Worm (Caenorhabditis elegans): Measurements from ENCODE around the gene skih-2.
A peak's percentile ranks its signal among the peaks of the same experiment; 100 is the strongest.

DNA sequence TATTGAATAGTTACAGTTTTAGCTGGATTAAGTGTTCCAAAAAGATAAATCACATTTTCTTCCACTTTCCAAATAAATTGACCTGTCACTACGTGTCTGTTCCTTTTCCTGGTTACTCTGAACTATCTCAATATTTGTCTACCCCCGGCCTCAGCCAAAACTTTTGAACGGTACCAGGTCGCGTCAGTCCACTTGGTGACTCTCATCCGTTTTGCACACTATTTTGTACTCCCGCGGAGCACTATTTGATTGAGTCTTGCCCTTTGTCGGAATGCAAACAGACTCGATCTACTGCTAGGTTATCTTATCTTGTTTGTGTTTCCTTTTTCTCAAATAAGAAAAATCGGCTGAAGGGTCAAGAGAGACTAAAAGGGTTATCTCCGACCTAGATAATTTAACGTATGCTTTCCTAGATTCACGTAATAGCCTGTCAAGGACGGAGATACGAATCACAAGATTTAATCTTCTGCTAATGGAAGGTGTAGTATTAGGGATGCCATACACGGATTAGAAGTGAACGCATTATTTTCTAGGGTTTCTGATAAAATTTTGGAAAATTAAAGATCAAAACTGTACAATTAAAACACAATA, 22.1 kb downstream of the skih-2 start:
- TF ChIP-seq ham-2 (GFP tag; optimal IDR thresholded peaks at IDR 0.05) (peak; percentile 74), snpc-4 (tag; optimal IDR thresholded peaks at IDR 0.05) (no peak)

All from whole organism, mixed stage, embryonic.